Fruit fly (Drosophila melanogaster): Measurements from ENCODE around the gene CG10286.

The CG10286 gene

DNA sequence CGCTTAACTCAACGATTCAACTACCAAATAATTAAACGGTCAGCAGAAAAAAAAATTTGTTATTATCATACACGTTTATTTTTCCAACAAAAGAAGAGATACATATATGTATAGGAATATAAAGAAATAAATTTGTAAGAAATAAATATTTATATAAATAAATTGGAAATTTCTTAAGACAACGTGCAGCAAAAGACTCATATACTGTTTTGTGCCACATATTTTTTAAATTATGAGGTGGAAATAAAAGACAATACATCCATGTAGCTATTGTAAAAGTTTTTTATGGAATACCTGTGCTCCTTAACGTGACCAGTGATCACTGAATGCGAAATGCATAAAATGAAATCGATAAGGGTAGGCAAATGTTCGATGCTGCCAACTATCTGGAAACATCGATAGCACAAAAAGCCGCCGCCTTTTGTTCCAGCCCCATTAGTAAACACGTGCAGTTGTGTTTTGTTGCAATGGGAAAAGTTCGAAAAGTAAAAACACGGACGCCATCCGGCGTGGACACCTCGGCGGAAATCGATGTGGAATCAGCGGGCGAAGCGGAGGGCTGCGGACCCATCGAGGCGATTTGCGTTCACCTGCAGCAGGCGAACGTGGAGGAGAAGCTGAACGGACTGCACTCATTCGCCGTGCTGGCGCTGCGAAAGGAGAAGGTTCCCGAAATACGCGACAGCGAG, at the start of gene CG10286:
TSS of gene CG10286 (plus strand) at position 416 of the 689 bp plus-strand sequence.
- TF ChIP-seq noc (tag; optimal IDR thresholded peaks at IDR 0.05), result no peak

- TF ChIP-seq noc (tag; optimal IDR thresholded peaks at IDR 0.05), result no peak
Measured at dm6 chr3R:6329774-6330298, 38.9 kb upstream of the CG10286 start, which contains the start of gene Osi18. Gene Osi18 (plus strand): TSS chr3R:6330248.

- TF ChIP-seq noc (tag; optimal IDR thresholded peaks at IDR 0.05), result no peak
Measured at dm6 chr3R:6334906-6335433, 33.8 kb upstream of the CG10286 start, which contains the start of gene Osi19. Gene Osi19 (plus strand): TSS chr3R:6335362.

- no peak for TF ChIP-seq noc (tag; optimal IDR thresholded peaks at IDR 0.05)
Measured at dm6 chr3R:6337397-6337796, 31.4 kb upstream of the CG10286 start.

DNA sequence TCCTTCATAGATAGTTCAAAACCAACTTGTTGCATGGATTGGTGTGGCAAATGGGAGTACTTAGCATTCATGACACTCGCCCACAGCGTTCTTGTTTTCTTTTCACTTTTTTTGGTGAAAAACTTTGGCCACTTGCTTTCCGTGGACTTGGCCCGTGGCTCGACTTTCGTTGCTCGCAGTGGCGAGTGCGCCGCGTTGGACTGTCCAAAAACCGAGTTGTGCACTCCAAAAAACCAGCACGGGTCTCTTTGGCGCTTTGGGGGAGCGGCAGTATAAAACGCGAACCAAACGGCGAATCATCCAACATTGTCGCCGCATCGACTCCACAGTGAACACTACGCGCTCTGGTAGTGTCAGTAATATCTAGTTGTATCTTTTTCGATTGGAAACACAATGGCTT, 29.0 kb upstream of the CG10286 start, which contains the start of gene Osi20:
TSS of gene Osi20 (plus strand) at position 301 of the 400 bp plus-strand sequence.
- TF ChIP-seq noc (tag; optimal IDR thresholded peaks at IDR 0.05), result no peak

- TF ChIP-seq noc (tag; optimal IDR thresholded peaks at IDR 0.05), result no peak
Measured at dm6 chr3R:6341668-6342067, 27.1 kb upstream of the CG10286 start, which contains the start of gene CG17917. Gene CG17917 (plus strand): TSS chr3R:6341968.

- no peak for TF ChIP-seq noc (tag; optimal IDR thresholded peaks at IDR 0.05)
Measured at dm6 chr3R:6342702-6343101, 26.1 kb upstream of the CG10286 start, which contains the start of gene CG10298. Gene CG10298 (plus strand): TSS chr3R:6343002.

DNA sequence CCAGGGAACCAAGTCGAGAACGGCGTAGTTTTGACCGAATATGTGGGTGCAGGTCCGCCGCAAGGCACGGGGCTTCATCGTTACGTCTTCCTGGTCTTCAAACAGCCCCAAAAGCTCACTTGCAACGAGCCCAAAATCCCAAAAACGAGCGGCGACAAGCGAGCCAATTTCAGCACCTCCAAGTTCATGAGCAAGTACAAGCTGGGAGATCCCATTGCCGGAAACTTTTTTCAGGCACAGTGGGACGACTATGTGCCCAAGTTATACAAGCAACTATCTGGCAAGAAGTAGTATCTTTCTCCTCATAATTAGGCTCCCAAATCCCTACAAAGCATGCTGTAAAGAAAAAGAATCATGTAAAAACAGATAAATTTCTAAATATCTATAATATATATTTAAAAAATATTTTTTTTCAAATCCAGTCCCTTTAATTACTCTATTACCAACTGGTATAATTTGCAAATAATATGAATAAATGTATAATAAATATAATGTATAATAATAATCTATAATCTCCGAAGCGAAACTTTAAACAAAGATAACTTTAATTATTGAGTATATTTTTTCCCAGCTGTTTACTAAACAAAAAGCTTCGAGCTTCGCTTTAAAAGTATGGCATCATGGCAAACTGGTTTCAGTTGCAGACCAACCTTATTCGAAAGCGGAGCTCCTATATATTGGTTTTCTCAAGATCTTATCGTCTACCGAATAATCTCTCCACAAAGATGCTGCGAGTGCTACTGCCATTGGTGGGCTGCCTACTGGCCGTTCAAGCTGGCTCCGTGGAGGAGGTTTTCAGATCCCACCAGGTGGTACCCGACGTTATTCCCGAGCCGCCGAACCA, 25.1 kb upstream of the CG10286 start, which contains the start of gene CG17919:
TSS of gene CG17919 (plus strand) at position 634 of the 844 bp plus-strand sequence.
- no peak for TF ChIP-seq noc (tag; optimal IDR thresholded peaks at IDR 0.05)

dm6 chr3R:6345814-6346213, 23.0 kb upstream of the CG10286 start, which contains the start of the genes SmD2 and CG18048:
Gene SmD2 (minus strand): TSS chr3R:6345911.
Gene CG18048 (plus strand): TSS chr3R:6346111.
- no peak for TF ChIP-seq noc (tag; optimal IDR thresholded peaks at IDR 0.05)

- TF ChIP-seq noc (tag; optimal IDR thresholded peaks at IDR 0.05), result no peak
Measured at dm6 chr3R:6348943-6349342, 19.8 kb upstream of the CG10286 start, which contains the start of gene Hr83. Gene Hr83 (plus strand): TSS chr3R:6349243.

DNA sequence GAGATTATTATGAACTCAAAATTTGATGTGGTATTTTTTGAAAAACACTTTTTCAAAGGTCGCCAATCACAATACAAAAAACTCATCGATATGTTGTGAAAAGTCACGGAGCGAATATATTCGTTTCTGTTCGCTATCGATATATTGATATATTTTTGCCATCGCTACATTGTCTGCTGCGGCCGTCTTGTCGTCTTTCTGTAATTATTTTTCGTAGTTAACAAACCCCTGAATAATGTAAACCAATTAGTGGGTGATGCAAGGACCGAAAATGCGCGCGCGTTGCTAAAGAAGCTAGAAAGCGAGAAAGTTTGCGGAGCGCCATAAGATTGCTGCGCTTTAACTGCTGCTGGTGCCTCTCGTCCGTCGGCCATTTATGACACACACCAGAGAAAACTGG, 18.0 kb upstream of the CG10286 start, which contains the start of gene Pak:
TSS of gene Pak (plus strand) at position 142 of the 400 bp plus-strand sequence.
- TF ChIP-seq noc (tag; optimal IDR thresholded peaks at IDR 0.05), result no peak

DNA sequence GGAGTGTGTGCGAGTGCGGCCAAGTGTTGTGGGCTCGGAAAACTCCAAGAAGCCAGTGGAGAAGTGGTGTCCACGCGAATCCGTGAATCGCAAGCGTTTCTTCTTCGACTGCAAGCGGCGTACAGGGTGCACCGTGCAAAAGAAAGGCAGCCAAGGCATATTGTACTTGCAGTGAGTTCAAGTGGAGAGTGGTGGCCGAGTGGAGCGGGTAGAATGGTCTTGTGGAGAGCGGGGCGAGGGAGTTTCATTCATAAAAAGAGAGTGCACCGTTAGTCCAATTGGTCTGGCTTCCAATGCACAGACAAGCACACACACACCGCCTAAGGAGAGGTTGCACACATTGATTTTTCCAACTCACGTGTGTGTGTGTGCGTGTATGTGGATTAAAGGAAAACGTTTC, 17.6 kb upstream of the CG10286 start:
- TF ChIP-seq noc (tag; optimal IDR thresholded peaks at IDR 0.05), result no peak

DNA sequence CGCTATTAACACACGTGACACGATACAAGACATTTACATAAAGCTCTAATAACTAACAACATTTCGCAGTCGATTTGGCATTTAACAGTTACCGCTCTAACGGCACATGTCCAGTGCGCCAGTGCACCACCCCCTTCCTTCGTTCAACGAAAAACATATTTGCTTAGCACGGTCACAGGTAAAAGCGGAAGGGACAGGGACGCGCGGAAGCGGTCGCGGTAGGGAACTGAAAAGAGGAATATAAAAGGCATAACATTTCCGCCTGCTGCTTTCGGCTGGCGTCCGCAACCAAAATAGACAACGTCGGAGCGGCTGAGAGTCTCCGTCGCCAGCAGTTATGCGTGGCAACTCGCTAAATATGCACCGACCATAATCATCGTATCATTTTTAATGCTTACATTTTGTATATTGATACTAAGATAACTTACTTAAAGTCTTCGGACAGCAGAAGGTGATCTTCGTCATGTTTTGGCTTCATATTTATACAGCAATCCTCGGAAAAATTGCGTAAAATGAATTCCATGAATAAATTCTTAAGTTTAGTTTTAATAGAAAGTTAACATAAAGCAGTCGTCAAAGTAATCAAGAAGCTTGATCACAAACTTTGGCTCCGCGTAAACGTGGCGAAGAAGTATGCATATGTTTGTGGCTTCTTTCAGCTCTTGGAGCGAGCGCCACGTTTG, 16.9 kb upstream of the CG10286 start:
- peak; percentile 19 for TF ChIP-seq noc (tag; optimal IDR thresholded peaks at IDR 0.05)

- TF ChIP-seq noc (tag; optimal IDR thresholded peaks at IDR 0.05), result no peak
Measured at dm6 chr3R:6352436-6352835, 16.3 kb upstream of the CG10286 start.

All from whole organism, larva.